Fruit fly (Drosophila melanogaster) whole organism, adult: ENCODE data around the gene Mi-2.

Source experiments
- CG11617 ChIP-seq: fragments of 200-800 bp; sonication (Bioruptor generic); optimal IDR thresholded peaks from 2 replicates; lab custom pipeline; 2017; ENCODE audit warnings: mild to moderate bottlenecking, missing biosample characterization, missing genetic modification reagents, missing genetic modification characterization
- CG7045 ChIP-seq: fragments of 200-800 bp; sonication (Bioruptor generic); optimal IDR thresholded peaks from 2 replicates; lab custom pipeline; 2017; ENCODE audit warnings: missing biosample characterization, mild to moderate bottlenecking, missing genetic modification characterization
- CG7101 ChIP-seq: fragments of 200-800 bp; sonication (Bioruptor generic); optimal IDR thresholded peaks from 2 replicates; lab custom pipeline; 2018; ENCODE audit warnings: missing biosample characterization, mild to moderate bottlenecking, missing genetic modification characterization, moderate library complexity
- Clk ChIP-seq: fragments of 200-800 bp; sonication (Bioruptor generic); optimal IDR thresholded peaks from 2 replicates; lab custom pipeline; 2017; ENCODE audit warnings: missing biosample characterization, missing genetic modification characterization
- Crg-1 ChIP-seq: fragments of 200-800 bp; sonication (Bioruptor generic); optimal IDR thresholded peaks from 2 replicates; lab custom pipeline; 2016; ENCODE audit warnings: missing biosample characterization, missing genetic modification characterization
- Hr96 ChIP-seq: fragments of 200-800 bp; sonication (Bioruptor generic); optimal IDR thresholded peaks from 2 replicates; lab custom pipeline; 2016; ENCODE audit warnings: missing biosample characterization, missing genetic modification characterization
- Mnt ChIP-seq: fragments of 200-800 bp; sonication (Bioruptor generic); optimal IDR thresholded peaks from 2 replicates; lab custom pipeline; 2016; ENCODE audit warnings: missing biosample characterization, mild to moderate bottlenecking, missing genetic modification characterization
- cnc ChIP-seq, 2 experiments: fragments of >200 bp; optimal IDR thresholded peaks; 2 replicates each; lab custom pipeline; 2017
- kay ChIP-seq: fragments of 200-800 bp; sonication (Bioruptor generic); peaks from one replicate; lab custom pipeline; 2016; ENCODE audit warnings: missing biosample characterization, missing genetic modification characterization, borderline replicate concordance
- ovo ChIP-seq: fragments of 200-800 bp; sonication (Bioruptor generic); optimal IDR thresholded peaks from 2 replicates; lab custom pipeline; 2016; ENCODE audit warnings: missing biosample characterization, missing genetic modification characterization
- pad ChIP-seq: fragments of 200-800 bp; sonication (Bioruptor generic); optimal IDR thresholded peaks from 3 replicates; lab custom pipeline; 2017; ENCODE audit warnings: missing biosample characterization, missing genetic modification characterization, mild to moderate bottlenecking, moderate library complexity, missing genetic modification reagents
- tj ChIP-seq: fragments of 200-800 bp; sonication (Bioruptor generic); optimal IDR thresholded peaks from 3 replicates; lab custom pipeline; 2017; ENCODE audit warnings: missing biosample characterization, mild to moderate bottlenecking, missing genetic modification characterization, moderate library complexity

dm6 chr3L:19857923-19858490 lies 52.0 kb downstream of the Mi-2 start:
- TF ChIP-seq CG7045 (no peak), Crg-1 (GFP tag; lab: Kevin White, UChicago) (no peak), Clk (GFP tag; lab: Kevin White, UChicago) (no peak), CG7101 (tag; lab: Kevin White, UChicago) (no peak), cnc (optimal IDR thresholded peaks at IDR 0.05; lab: Kevin White, UChicago) (no peak), tj (GFP tag; lab: Kevin White, UChicago) (no peak), ovo (GFP tag; lab: Kevin White, UChicago) (no peak), kay (GFP tag; lab: Kevin White, UChicago) (no peak), pad (GFP tag; lab: Kevin White, UChicago) (no peak), Mnt (GFP tag; lab: Kevin White, UChicago) (no peak), CG11617 (GFP tag; lab: Kevin White, UChicago) (no peak), Hr96 (GFP tag; lab: Kevin White, UChicago) (no peak)
